Fruit fly (Drosophila melanogaster) whole organism, embryonic: ENCODE measurements around the gene MED15.
A peak's percentile ranks its signal among the peaks of the same experiment; 100 is the strongest.

ENCODE experiments used
- Antp ChIP-seq: fragments of 200-800 bp; sonication (Bioruptor generic); optimal IDR thresholded peaks from 3 replicates; lab custom pipeline; 2016; ENCODE audit warnings: missing biosample characterization, missing genetic modification characterization
- Bgb ChIP-seq: fragments of 200-800 bp; sonication (Bioruptor generic); IDR thresholded peaks from 2 replicates; pipeline ENCODE4 v1.3.6; 2022; ENCODE audit warnings: missing biosample characterization, missing genetic modification characterization; ENCODE audit not compliant: partially characterized antibody
- CG10209 ChIP-seq: fragments of 200-800 bp; sonication (Bioruptor generic); optimal IDR thresholded peaks from 3 replicates; lab custom pipeline; 2017; ENCODE audit warnings: missing biosample characterization, mild to moderate bottlenecking, missing genetic modification characterization, missing genetic modification reagents
- CG11247 ChIP-seq: fragments of 200-800 bp; sonication (Bioruptor generic); IDR thresholded peaks from 2 replicates; pipeline ENCODE4 v1.3.6; 2022; ENCODE audit warnings: missing biosample characterization, missing genetic modification characterization
- CG11398 ChIP-seq: fragments of 200-800 bp; sonication (Bioruptor generic); optimal IDR thresholded peaks from 2 replicates; lab custom pipeline; 2016; ENCODE audit warnings: missing biosample characterization, missing genetic modification characterization
- CG11504 ChIP-seq: fragments of 200-800 bp; sonication (Bioruptor generic); optimal IDR thresholded peaks from 3 replicates; lab custom pipeline; 2019; ENCODE audit warnings: missing biosample characterization, mild to moderate bottlenecking, missing genetic modification characterization, moderate library complexity
- CG12659 ChIP-seq: fragments of 200-800 bp; sonication (Bioruptor generic); optimal IDR thresholded peaks from 3 replicates; lab custom pipeline; 2017; ENCODE audit warnings: mild to moderate bottlenecking, missing biosample characterization, missing genetic modification reagents, missing genetic modification characterization
- CG15479 ChIP-seq: fragments of 200-800 bp; sonication (Bioruptor generic); optimal IDR thresholded peaks from 3 replicates; lab custom pipeline; 2019; ENCODE audit warnings: missing biosample characterization, mild to moderate bottlenecking, missing genetic modification characterization, moderate library complexity
- CG15514 ChIP-seq: fragments of 200-800 bp; sonication (Bioruptor generic); optimal IDR thresholded peaks from 3 replicates; lab custom pipeline; 2017; ENCODE audit warnings: missing biosample characterization, missing genetic modification characterization, mild to moderate bottlenecking, moderate library complexity, missing genetic modification reagents
- CG15696 ChIP-seq: fragments of 200-800 bp; sonication (Bioruptor generic); optimal IDR thresholded peaks from 2 replicates; lab custom pipeline; 2019; ENCODE audit warnings: missing biosample characterization, mild to moderate bottlenecking, missing genetic modification characterization, moderate library complexity
- CG16863 ChIP-seq: fragments of 200-800 bp; sonication (Bioruptor generic); optimal IDR thresholded peaks from 3 replicates; lab custom pipeline; 2016; ENCODE audit warnings: missing biosample characterization, missing genetic modification characterization
- CG2712 ChIP-seq: fragments of 200-800 bp; optimal IDR thresholded peaks from 3 replicates; lab custom pipeline; 2019; ENCODE audit warnings: missing biosample characterization, mild to moderate bottlenecking, missing genetic modification characterization, moderate library complexity
- CG3838 ChIP-seq: fragments of 200-800 bp; sonication (Bioruptor generic); optimal IDR thresholded peaks from 3 replicates; lab custom pipeline; 2016; ENCODE audit warnings: missing biosample characterization, missing genetic modification characterization
- CG43689 ChIP-seq: fragments of 200-800 bp; sonication (Bioruptor generic); IDR thresholded peaks from 2 replicates; pipeline ENCODE4 v1.3.6; 2022; ENCODE audit warnings: missing biosample characterization, missing genetic modification characterization
- CG5180 ChIP-seq: fragments of 200-800 bp; sonication (Bioruptor generic); optimal IDR thresholded peaks from 3 replicates; lab custom pipeline; 2017; ENCODE audit warnings: missing biosample characterization, missing genetic modification characterization, mild to moderate bottlenecking, moderate library complexity, missing genetic modification reagents
- CG6854 ChIP-seq: fragments of 200-800 bp; sonication (Bioruptor generic); optimal IDR thresholded peaks from 3 replicates; lab custom pipeline; 2017; ENCODE audit warnings: missing biosample characterization, mild to moderate bottlenecking, missing genetic modification characterization
- CG7963 ChIP-seq: fragments of 200-800 bp; sonication (Bioruptor generic); IDR thresholded peaks from 3 replicates; pipeline ENCODE4 v1.3.6; 2022; ENCODE audit warnings: missing biosample characterization, missing genetic modification characterization; ENCODE audit not compliant: partially characterized antibody
- CG9817 ChIP-seq: fragments of 200-800 bp; sonication (Bioruptor generic); optimal IDR thresholded peaks from 2 replicates; lab custom pipeline; 2018; ENCODE audit warnings: missing biosample characterization, mild to moderate bottlenecking, missing genetic modification characterization, moderate library complexity
- Camta ChIP-seq: fragments of 200-800 bp; sonication (Bioruptor generic); optimal IDR thresholded peaks from 2 replicates; lab custom pipeline; 2016; ENCODE audit warnings: missing biosample characterization, missing genetic modification characterization
- Chrac-16 ChIP-seq: fragments of 200-800 bp; sonication (Bioruptor generic); optimal IDR thresholded peaks from 3 replicates; lab custom pipeline; 2016; ENCODE audit warnings: missing biosample characterization, missing genetic modification characterization
- CrebB ChIP-seq: fragments of 200-800 bp; sonication (Bioruptor generic); optimal IDR thresholded peaks from 3 replicates; lab custom pipeline; 2018; ENCODE audit warnings: missing biosample characterization, mild to moderate bottlenecking, missing genetic modification characterization
- D19B ChIP-seq: fragments of 200-800 bp; sonication (Bioruptor generic); optimal IDR thresholded peaks from 2 replicates; lab custom pipeline; 2017; ENCODE audit warnings: missing biosample characterization, mild to moderate bottlenecking, missing genetic modification characterization
- Dad ChIP-seq: fragments of 200-800 bp; sonication (Bioruptor generic); optimal IDR thresholded peaks from 3 replicates; lab custom pipeline; 2016; ENCODE audit warnings: missing biosample characterization, missing genetic modification characterization
- Dref ChIP-seq: fragments of 200-800 bp; sonication (Bioruptor generic); IDR thresholded peaks from 2 replicates; pipeline ENCODE4 v1.3.6; 2022; ENCODE audit warnings: missing biosample characterization, missing genetic modification characterization
- E2f1 ChIP-seq: fragments of 200-800 bp; sonication (Bioruptor generic); IDR thresholded peaks from 2 replicates; pipeline ENCODE4 v1.3.6; 2022; ENCODE audit warnings: missing biosample characterization, missing genetic modification characterization
- HLHmδ ChIP-seq: fragments of 200-800 bp; sonication (Bioruptor generic); optimal IDR thresholded peaks from 2 replicates; lab custom pipeline; 2018; ENCODE audit warnings: missing biosample characterization, mild to moderate bottlenecking, missing genetic modification characterization, moderate library complexity
- Mes4 ChIP-seq: fragments of 200-800 bp; sonication (Bioruptor generic); optimal IDR thresholded peaks from 2 replicates; lab custom pipeline; 2016; ENCODE audit warnings: missing biosample characterization, missing genetic modification characterization
- NfI ChIP-seq: fragments of 200-800 bp; sonication (Bioruptor generic); optimal IDR thresholded peaks from 3 replicates; lab custom pipeline; 2018; ENCODE audit warnings: missing biosample characterization, mild to moderate bottlenecking, missing genetic modification characterization, moderate library complexity
- Opbp ChIP-seq: fragments of 200-800 bp; sonication (Bioruptor generic); IDR thresholded peaks from 3 replicates; pipeline ENCODE4 v1.3.6; 2022; ENCODE audit warnings: missing biosample characterization, missing genetic modification characterization; ENCODE audit not compliant: partially characterized antibody
- Sox102F ChIP-seq: fragments of 200-800 bp; sonication (Bioruptor generic); optimal IDR thresholded peaks from 2 replicates; lab custom pipeline; 2018; ENCODE audit warnings: missing biosample characterization, mild to moderate bottlenecking, missing genetic modification characterization, moderate library complexity
- Sry-β ChIP-seq: fragments of 200-800 bp; sonication (Bioruptor generic); optimal IDR thresholded peaks from 2 replicates; lab custom pipeline; 2018; ENCODE audit warnings: missing biosample characterization, mild to moderate bottlenecking, missing genetic modification characterization, moderate library complexity
- amos ChIP-seq: fragments of 200-800 bp; sonication (Bioruptor generic); IDR thresholded peaks from 2 replicates; pipeline ENCODE4 v1.3.6; 2022; ENCODE audit warnings: missing biosample characterization, missing genetic modification characterization; ENCODE audit not compliant: partially characterized antibody
- br ChIP-seq: fragments of >200 bp; optimal IDR thresholded peaks from 2 replicates; lab custom pipeline; 2017
- esg ChIP-seq: fragments of 200-800 bp; sonication (Bioruptor generic); conservative IDR thresholded peaks from 2 replicates; pipeline ENCODE4 v1.3.6; 2022; ENCODE audit warnings: missing biosample characterization, missing genetic modification characterization
- fd96Cb ChIP-seq: fragments of 200-800 bp; sonication (Bioruptor generic); optimal IDR thresholded peaks from 2 replicates; lab custom pipeline; 2018; ENCODE audit warnings: missing biosample characterization, mild to moderate bottlenecking, missing genetic modification characterization, moderate library complexity
- ftz-f1 ChIP-seq: fragments of 200-800 bp; sonication (Bioruptor generic); optimal IDR thresholded peaks from 2 replicates; lab custom pipeline; 2016; ENCODE audit warnings: missing biosample characterization, missing genetic modification characterization
- insv ChIP-seq, 2 experiments: fragments of 200-800 bp; sonication (Bioruptor generic); optimal IDR thresholded peaks; 3 replicates each; lab custom pipeline; 2016 to 2018; ENCODE audit warnings: missing biosample characterization in 2 of 2, missing genetic modification characterization in 2 of 2
- jigr1 ChIP-seq: fragments of 200-800 bp; sonication (Bioruptor generic); IDR thresholded peaks from 3 replicates; pipeline ENCODE4 v1.3.6; 2022; ENCODE audit warnings: missing biosample characterization, missing genetic modification characterization
- lola ChIP-seq, 3 experiments: fragments of >200 bp in 2 of 3; fragments of 200-800 bp in 1 of 3; sonication (Bioruptor generic) in 1 of 3; optimal IDR thresholded peaks; 2 replicates each; lab custom pipeline; 2017 to 2019; ENCODE audit warnings: missing biosample characterization in 3 of 3, missing genetic modification characterization in 3 of 3, mild to moderate bottlenecking in 1 of 3, moderate library complexity in 1 of 3
- nau ChIP-seq: fragments of 200-800 bp; sonication (Bioruptor generic); optimal IDR thresholded peaks from 3 replicates; lab custom pipeline; 2017; ENCODE audit warnings: missing biosample characterization, mild to moderate bottlenecking, missing genetic modification characterization, missing genetic modification reagents
- run ChIP-seq: fragments of 200-800 bp; sonication (Bioruptor generic); optimal IDR thresholded peaks from 3 replicates; lab custom pipeline; 2018; ENCODE audit warnings: missing biosample characterization, mild to moderate bottlenecking, missing genetic modification characterization
- sc ChIP-seq, 3 experiments: fragments of >200 bp in 2 of 3; fragments of 200-800 bp in 1 of 3; sonication (Bioruptor generic) in 1 of 3; optimal IDR thresholded peaks; 2 replicates in 2 of 3; 3 replicates in 1 of 3; lab custom pipeline; 2017; ENCODE audit warnings: mild to moderate bottlenecking in 1 of 3, missing biosample characterization in 1 of 3, missing genetic modification characterization in 1 of 3, missing genetic modification reagents in 1 of 3
- sim ChIP-seq: fragments of 200-800 bp; sonication (Bioruptor generic); IDR thresholded peaks from 2 replicates; pipeline ENCODE4 v1.3.6; 2022; ENCODE audit warnings: missing biosample characterization, missing genetic modification characterization
- slou ChIP-seq: fragments of 200-800 bp; sonication (Bioruptor generic); optimal IDR thresholded peaks from 3 replicates; lab custom pipeline; 2016; ENCODE audit warnings: missing biosample characterization, missing genetic modification characterization
- sob ChIP-seq: fragments of 200-800 bp; sonication (Bioruptor generic); IDR thresholded peaks from 2 replicates; pipeline ENCODE4 v1.3.6; 2022; ENCODE audit warnings: missing biosample characterization, missing genetic modification characterization
- ssp ChIP-seq: fragments of 200-800 bp; sonication (Bioruptor generic); IDR thresholded peaks from 2 replicates; pipeline ENCODE4 v1.3.6; 2022; ENCODE audit warnings: missing biosample characterization, missing genetic modification characterization
- stc ChIP-seq: fragments of 200-800 bp; sonication (Bioruptor generic); IDR thresholded peaks from 2 replicates; pipeline ENCODE4 v1.3.6; 2022; ENCODE audit warnings: missing biosample characterization, missing genetic modification characterization
- toy ChIP-seq: fragments of 200-800 bp; sonication (Bioruptor generic); IDR thresholded peaks from 2 replicates; pipeline ENCODE4 v1.3.6; 2022; ENCODE audit warnings: missing biosample characterization, missing genetic modification characterization
- tup ChIP-seq: fragments of 200-800 bp; sonication (Bioruptor generic); optimal IDR thresholded peaks from 2 replicates; lab custom pipeline; 2016; ENCODE audit warnings: missing biosample characterization, mild to moderate bottlenecking, missing genetic modification characterization, moderate library complexity
- zen ChIP-seq: fragments of 200-800 bp; sonication (Bioruptor generic); optimal IDR thresholded peaks from 3 replicates; lab custom pipeline; 2018; ENCODE audit warnings: missing biosample characterization, mild to moderate bottlenecking, missing genetic modification characterization, moderate library complexity

MED15 gene

dm6 chr2L:493274-493673 lies 20.5 kb downstream of the MED15 start (continued):
- TF ChIP-seq CG15696 (tag; lab: Kevin White, UChicago) (no peak), Dref (GFP tag; lab: Robert Waterston, UW) (no peak), CG7963 (GFP tag; lab: Robert Waterston, UW) (no peak), jigr1 (GFP tag; lab: Robert Waterston, UW) (no peak), nau (GFP tag; lab: Kevin White, UChicago) (no peak), NfI (GFP tag; lab: Kevin White, UChicago) (no peak), HLHmδ (GFP tag; lab: Kevin White, UChicago) (no peak), Dad (GFP tag; lab: Kevin White, UChicago) (no peak), CG9817 (tag; lab: Kevin White, UChicago) (no peak), D19B (GFP tag; lab: Kevin White, UChicago) (peak; percentile 11), tup (GFP tag; lab: Kevin White, UChicago) (no peak), CG15479 (GFP tag; lab: Kevin White, UChicago) (no peak), stc (0 out of 2 replicates have a peak, but pooled peaks have one; percentile 16), CG10209 (no peak), Opbp (GFP tag; lab: Robert Waterston, UW) (no peak), insv (GFP tag; optimal IDR thresholded peaks at IDR 0.05; lab: Kevin White, UChicago) (no peak), ssp (GFP tag; lab: Robert Waterston, UW) (peak; percentile 25; the same call in 1 of the 2 replicates), CG43689 (GFP tag; lab: Robert Waterston, UW) (0 out of 2 replicates have a peak, but pooled peaks have one; percentile 37), CG2712 (peak; percentile 9), CG12659 (GFP tag; lab: Kevin White, UChicago) (no peak), CG15514 (GFP tag; lab: Kevin White, UChicago) (no peak), ftz-f1 (GFP tag; lab: Kevin White, UChicago) (no peak), amos (GFP tag; lab: Robert Waterston, UW) (no peak), slou (GFP tag; lab: Kevin White, UChicago) (no peak), Camta (GFP tag; lab: Kevin White, UChicago) (no peak), sim (GFP tag; lab: Robert Waterston, UW) (no peak), E2f1 (GFP tag; lab: Robert Waterston, UW) (no peak), CG16863 (GFP tag; lab: Kevin White, UChicago) (peak; percentile 32), Antp (GFP tag; lab: Kevin White, UChicago) (no peak), CrebB (tag; lab: Kevin White, UChicago) (no peak), CG11504 (peak; percentile 56), Mes4 (GFP tag; lab: Kevin White, UChicago) (peak; percentile 6), CG6854 (no peak), Sry-β (GFP tag; lab: Kevin White, UChicago) (no peak), CG5180 (GFP tag; lab: Kevin White, UChicago) (no peak), zen (tag; lab: Kevin White, UChicago) (no peak), toy (no peak), CG11247 (no peak), fd96Cb (peak; percentile 4), lola (GFP tag; optimal IDR thresholded peaks at IDR 0.05; lab: Kevin White, UChicago) (peak in 1 of 3 experiments; percentile 30), br (no peak), esg (peak; percentile 28; the same call in 1 of the 2 replicates), CG11398 (GFP tag; lab: Kevin White, UChicago) (no peak), run (tag; lab: Kevin White, UChicago) (no peak), Chrac-16 (peak; percentile 46), CG3838 (GFP tag; lab: Kevin White, UChicago) (no peak), Bgb (GFP tag; lab: Robert Waterston, UW) (no peak), sob (GFP tag; lab: Robert Waterston, UW) (0 out of 2 replicates have a peak, but pooled peaks have one; percentile 30), Sox102F (GFP tag; lab: Kevin White, UChicago) (peak; percentile 75), sc (optimal IDR thresholded peaks at IDR 0.05; lab: Kevin White, UChicago) (no peak), sc (GFP tag; optimal IDR thresholded peaks at IDR 0.05; lab: Kevin White, UChicago) (no peak)
